Worm (Caenorhabditis elegans) whole organism, L4/young adult: ENCODE results near the gene F52E1.14.

Experiments used
- W03F9.2 ChIP-seq: fragments of 150-350 bp; optimal IDR thresholded peaks from 2 replicates; lab custom pipeline; 2014; ENCODE audit warnings: missing biosample characterization, missing genetic modification characterization
- him-1 ChIP-seq: sonication (generic microtip); optimal IDR thresholded peaks from 2 replicates; lab custom pipeline; 2016; ENCODE audit warnings: missing genotype, missing genetic modification reagents, missing genetic modification characterization, missing compliant biosample characterization

ce11 chrV:8406155-8406554, 22.4 kb downstream of the F52E1.14 start:
- TF ChIP-seq him-1 (no peak), W03F9.2 (tag; lab: Kevin White, UChicago) (no peak)
